Fruit fly (Drosophila melanogaster) whole organism, embryonic: ENCODE measurements around the gene Fer3.

ENCODE experiments used
- Atf3 ChIP-seq: fragments of 200-800 bp; sonication (Bioruptor generic); optimal IDR thresholded peaks from 3 replicates; lab custom pipeline; 2016; ENCODE audit warnings: missing biosample characterization, missing genetic modification characterization
- BtbVII ChIP-seq: fragments of 200-800 bp; sonication (Bioruptor generic); optimal IDR thresholded peaks from 3 replicates; lab custom pipeline; 2017; ENCODE audit warnings: missing biosample characterization, mild to moderate bottlenecking, missing genetic modification characterization
- CG11504 ChIP-seq: fragments of 200-800 bp; sonication (Bioruptor generic); optimal IDR thresholded peaks from 3 replicates; lab custom pipeline; 2019; ENCODE audit warnings: missing biosample characterization, mild to moderate bottlenecking, missing genetic modification characterization, moderate library complexity
- CG12769 ChIP-seq: fragments of 200-800 bp; sonication (Bioruptor generic); optimal IDR thresholded peaks from 2 replicates; lab custom pipeline; 2019; ENCODE audit warnings: missing biosample characterization, mild to moderate bottlenecking, missing genetic modification characterization, moderate library complexity
- CG13287 ChIP-seq: fragments of 200-800 bp; sonication (Bioruptor generic); IDR thresholded peaks from 2 replicates; pipeline ENCODE4 v1.3.6; 2022; ENCODE audit warnings: missing biosample characterization, missing genetic modification characterization; ENCODE audit not compliant: partially characterized antibody
- CG15479 ChIP-seq: fragments of 200-800 bp; sonication (Bioruptor generic); optimal IDR thresholded peaks from 3 replicates; lab custom pipeline; 2019; ENCODE audit warnings: missing biosample characterization, mild to moderate bottlenecking, missing genetic modification characterization, moderate library complexity
- CG16779 ChIP-seq: fragments of 200-800 bp; sonication (Bioruptor generic); IDR thresholded peaks from 2 replicates; pipeline ENCODE4 v1.3.6; 2022; ENCODE audit warnings: missing biosample characterization, missing genetic modification characterization
- CG1832 ChIP-seq: fragments of 200-800 bp; sonication (Bioruptor generic); optimal IDR thresholded peaks from 2 replicates; lab custom pipeline; 2017; ENCODE audit warnings: missing biosample characterization, mild to moderate bottlenecking, missing genetic modification characterization, inconsistent platforms
- CG34224 ChIP-seq: fragments of 200-800 bp; sonication (Bioruptor generic); IDR thresholded peaks from 3 replicates; pipeline ENCODE4 v1.3.6; 2022; ENCODE audit warnings: missing biosample characterization, missing genetic modification characterization; ENCODE audit not compliant: partially characterized antibody
- CG3847 ChIP-seq: fragments of 200-800 bp; sonication (Bioruptor generic); IDR thresholded peaks from 2 replicates; pipeline ENCODE4 v1.3.6; 2022; ENCODE audit warnings: missing biosample characterization, missing genetic modification characterization
- CG5180 ChIP-seq: fragments of 200-800 bp; sonication (Bioruptor generic); optimal IDR thresholded peaks from 3 replicates; lab custom pipeline; 2017; ENCODE audit warnings: missing biosample characterization, missing genetic modification characterization, mild to moderate bottlenecking, moderate library complexity, missing genetic modification reagents
- CG6175 ChIP-seq: fragments of 200-800 bp; sonication (Bioruptor generic); IDR thresholded peaks from 3 replicates; pipeline ENCODE4 v1.3.6; 2022; ENCODE audit warnings: missing biosample characterization, missing genetic modification characterization
- CG8290 ChIP-seq, 3 experiments: fragments of 200-800 bp; sonication (Bioruptor generic); optimal IDR thresholded peaks; 2 replicates each; lab custom pipeline; 2016 to 2019; ENCODE audit warnings: missing biosample characterization in 3 of 3, missing genetic modification characterization in 3 of 3, mild to moderate bottlenecking in 2 of 3, moderate library complexity in 1 of 3
- CG8388 ChIP-seq: fragments of 200-800 bp; sonication (Bioruptor generic); optimal IDR thresholded peaks from 2 replicates; lab custom pipeline; 2019; ENCODE audit warnings: missing biosample characterization, mild to moderate bottlenecking, missing genetic modification characterization, moderate library complexity
- CG9932 ChIP-seq: fragments of 200-800 bp; sonication (Bioruptor generic); IDR thresholded peaks from 2 replicates; pipeline ENCODE4 v1.3.6; 2022; ENCODE audit warnings: missing biosample characterization, missing genetic modification characterization
- CrebB ChIP-seq: fragments of 200-800 bp; sonication (Bioruptor generic); optimal IDR thresholded peaks from 3 replicates; lab custom pipeline; 2018; ENCODE audit warnings: missing biosample characterization, mild to moderate bottlenecking, missing genetic modification characterization
- Deaf1 ChIP-seq: fragments of 200-800 bp; optimal IDR thresholded peaks from 3 replicates; lab custom pipeline; 2019; ENCODE audit warnings: missing biosample characterization, mild to moderate bottlenecking, missing genetic modification characterization, moderate library complexity
- Drgx ChIP-seq: fragments of 200-800 bp; sonication (Bioruptor generic); IDR thresholded peaks from 2 replicates; pipeline ENCODE4 v1.3.6; 2022; ENCODE audit warnings: missing biosample characterization, missing genetic modification characterization
- Elba2 ChIP-seq: fragments of 200-800 bp; sonication (Bioruptor generic); optimal IDR thresholded peaks from 3 replicates; lab custom pipeline; 2016; ENCODE audit warnings: missing biosample characterization, missing genetic modification characterization
- Fer1 ChIP-seq: fragments of 200-800 bp; sonication (Bioruptor generic); optimal IDR thresholded peaks from 2 replicates; lab custom pipeline; 2017; ENCODE audit warnings: missing biosample characterization, mild to moderate bottlenecking, missing genetic modification characterization
- H15 ChIP-seq: fragments of 200-800 bp; sonication (Bioruptor generic); IDR thresholded peaks from 3 replicates; pipeline ENCODE4 v1.3.6; 2022; ENCODE audit warnings: missing biosample characterization, missing genetic modification characterization
- HHEX ChIP-seq: fragments of 200-800 bp; sonication (Bioruptor generic); optimal IDR thresholded peaks from 3 replicates; lab custom pipeline; 2017; ENCODE audit warnings: missing biosample characterization, mild to moderate bottlenecking, missing genetic modification characterization, missing genetic modification reagents
- Hmr ChIP-seq: fragments of 200-800 bp; sonication (Bioruptor generic); optimal IDR thresholded peaks from 3 replicates; lab custom pipeline; 2017; ENCODE audit warnings: mild to moderate bottlenecking, missing biosample characterization, missing genetic modification reagents, missing genetic modification characterization
- Hr78 ChIP-seq, 2 experiments: fragments of 200-800 bp in 1 of 2; fragments of >200 bp in 1 of 2; sonication (Bioruptor generic) in 1 of 2; optimal IDR thresholded peaks; 2 replicates each; lab custom pipeline; 2017 to 2019; ENCODE audit warnings: missing biosample characterization in 2 of 2, missing genetic modification characterization in 2 of 2, mild to moderate bottlenecking in 1 of 2, moderate library complexity in 1 of 2
- Pdp1 ChIP-seq, 2 experiments: fragments of 200-800 bp; sonication (Bioruptor generic); optimal IDR thresholded peaks; 3 replicates each; lab custom pipeline; 2016; ENCODE audit warnings: missing biosample characterization in 2 of 2, missing genetic modification characterization in 2 of 2, mild to moderate bottlenecking in 1 of 2, moderate library complexity in 1 of 2
- Sox102F ChIP-seq: fragments of 200-800 bp; sonication (Bioruptor generic); optimal IDR thresholded peaks from 2 replicates; lab custom pipeline; 2018; ENCODE audit warnings: missing biosample characterization, mild to moderate bottlenecking, missing genetic modification characterization, moderate library complexity
- ab ChIP-seq: fragments of 200-800 bp; sonication (Bioruptor generic); optimal IDR thresholded peaks from 2 replicates; lab custom pipeline; 2016; ENCODE audit warnings: missing biosample characterization, missing genetic modification characterization
- abd-A ChIP-seq: fragments of 200-800 bp; sonication (Bioruptor generic); optimal IDR thresholded peaks from 3 replicates; lab custom pipeline; 2019; ENCODE audit warnings: missing biosample characterization, mild to moderate bottlenecking, missing genetic modification characterization, moderate library complexity
- amos ChIP-seq: fragments of 200-800 bp; sonication (Bioruptor generic); IDR thresholded peaks from 2 replicates; pipeline ENCODE4 v1.3.6; 2022; ENCODE audit warnings: missing biosample characterization, missing genetic modification characterization; ENCODE audit not compliant: partially characterized antibody
- ash1 ChIP-seq: fragments of 200-800 bp; sonication (Bioruptor generic); optimal IDR thresholded peaks from 2 replicates; lab custom pipeline; 2018; ENCODE audit warnings: missing biosample characterization, mild to moderate bottlenecking, missing genetic modification characterization
- cg ChIP-seq: fragments of 200-800 bp; sonication (Bioruptor generic); optimal IDR thresholded peaks from 3 replicates; lab custom pipeline; 2019; ENCODE audit warnings: missing biosample characterization, mild to moderate bottlenecking, missing genetic modification characterization, moderate library complexity
- chinmo ChIP-seq: fragments of 200-800 bp; sonication (Bioruptor generic); IDR thresholded peaks from 4 replicates; pipeline ENCODE4 v1.3.6; 2022; ENCODE audit warnings: missing biosample characterization, missing genetic modification characterization; ENCODE audit not compliant: partially characterized antibody
- chm ChIP-seq: fragments of 200-800 bp; sonication (Bioruptor generic); IDR thresholded peaks from 2 replicates; pipeline ENCODE4 v1.3.6; 2022; ENCODE audit warnings: missing biosample characterization, missing genetic modification characterization
- eve ChIP-seq, 2 experiments: fragments of >200 bp; optimal IDR thresholded peaks; 2 replicates each; lab custom pipeline; 2017; ENCODE audit warnings: missing biosample characterization in 2 of 2, missing genetic modification characterization in 2 of 2
- ham ChIP-seq: fragments of 200-800 bp; sonication (Bioruptor generic); IDR thresholded peaks from 2 replicates; pipeline ENCODE4 v1.3.6; 2022; ENCODE audit warnings: missing biosample characterization, missing genetic modification characterization
- klu ChIP-seq: fragments of 200-800 bp; sonication (Bioruptor generic); IDR thresholded peaks from 2 replicates; pipeline ENCODE4 v1.3.6; 2022; ENCODE audit warnings: missing biosample characterization, missing genetic modification characterization
- lab ChIP-seq: fragments of 200-800 bp; sonication (Bioruptor generic); optimal IDR thresholded peaks from 3 replicates; lab custom pipeline; 2017; ENCODE audit warnings: missing biosample characterization, missing genetic modification characterization, mild to moderate bottlenecking, moderate library complexity, missing genetic modification reagents
- lola ChIP-seq, 3 experiments: fragments of >200 bp in 2 of 3; fragments of 200-800 bp in 1 of 3; sonication (Bioruptor generic) in 1 of 3; optimal IDR thresholded peaks; 2 replicates each; lab custom pipeline; 2017 to 2019; ENCODE audit warnings: missing biosample characterization in 3 of 3, missing genetic modification characterization in 3 of 3, mild to moderate bottlenecking in 1 of 3, moderate library complexity in 1 of 3
- row ChIP-seq: fragments of 200-800 bp; sonication (Bioruptor generic); IDR thresholded peaks from 3 replicates; pipeline ENCODE4 v1.3.6; 2022; ENCODE audit warnings: missing biosample characterization, missing genetic modification characterization
- sd ChIP-seq: fragments of 200-800 bp; sonication (Bioruptor generic); optimal IDR thresholded peaks from 3 replicates; lab custom pipeline; 2018; ENCODE audit warnings: missing biosample characterization, mild to moderate bottlenecking, missing genetic modification characterization, moderate library complexity
- sens ChIP-seq: fragments of 200-800 bp; sonication (Bioruptor generic); peaks from one replicate; lab custom pipeline; 2016; ENCODE audit warnings: missing biosample characterization, missing genetic modification characterization
- seq ChIP-seq: fragments of 200-800 bp; sonication (Bioruptor generic); IDR thresholded peaks from 2 replicates; pipeline ENCODE4 v1.3.6; 2022; ENCODE audit warnings: missing biosample characterization, missing genetic modification characterization
- slbo ChIP-seq: fragments of 200-800 bp; sonication (Bioruptor generic); IDR thresholded peaks from 2 replicates; pipeline ENCODE4 v1.3.6; 2022; ENCODE audit warnings: missing biosample characterization, missing genetic modification characterization
- sr ChIP-seq: fragments of 200-800 bp; sonication (Bioruptor generic); IDR thresholded peaks from 3 replicates; pipeline ENCODE4 v1.3.6; 2022; ENCODE audit warnings: missing biosample characterization, missing genetic modification characterization
- usp ChIP-seq: fragments of >200 bp; optimal IDR thresholded peaks from 2 replicates; lab custom pipeline; 2017; ENCODE audit warnings: missing biosample characterization, missing genetic modification characterization

Gene Fer3

DNA sequence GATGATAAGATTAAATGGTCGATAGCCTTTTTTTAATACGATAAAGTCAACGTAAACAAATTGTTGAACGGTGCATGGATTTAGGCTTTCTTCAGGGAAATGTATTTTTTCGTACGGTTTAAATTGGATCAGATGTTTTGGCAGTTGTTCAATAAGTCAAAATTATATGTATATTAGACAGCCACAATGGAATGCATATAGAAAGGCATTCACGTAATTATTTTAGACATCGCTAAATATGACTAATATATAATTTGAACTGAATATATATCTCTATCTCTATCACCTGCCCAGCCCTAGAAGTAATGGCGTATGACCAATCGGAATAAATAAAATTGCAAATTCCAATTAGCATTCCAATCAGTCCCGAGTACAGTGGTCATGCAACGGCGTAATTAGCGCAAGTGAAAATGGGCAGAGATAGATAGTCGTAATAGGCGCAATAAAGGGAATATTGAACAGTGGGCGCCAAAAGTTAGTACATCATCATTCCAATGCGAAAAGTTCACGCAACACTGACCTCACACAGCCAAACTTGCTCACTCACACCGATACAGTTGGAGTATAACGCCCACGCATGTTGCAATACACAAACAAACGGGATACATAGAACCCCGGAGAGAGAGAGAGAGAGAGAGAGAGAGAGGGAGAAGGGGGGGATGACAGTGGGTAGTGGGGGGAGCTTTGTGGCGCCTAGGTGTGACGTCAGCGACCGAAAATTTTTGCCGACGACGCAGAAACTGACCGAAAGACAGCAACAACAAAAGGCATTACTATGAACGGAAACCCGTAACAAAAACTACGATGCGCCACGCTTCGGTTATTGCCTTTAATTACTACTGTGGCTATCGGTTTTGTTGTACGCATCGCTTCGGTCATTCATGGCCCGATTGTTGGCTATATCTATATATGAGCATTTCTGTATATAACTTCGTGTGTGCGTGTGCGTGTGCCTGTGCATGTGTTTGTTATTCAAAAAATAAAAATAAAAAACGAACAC is 45.5 kb downstream of the Fer3 start:
- TF ChIP-seq ash1 (GFP tag; lab: Kevin White, UChicago): peak; percentile 25
- TF ChIP-seq chm: 0 out of 2 replicates have a peak, but pooled peaks have one; percentile 37
- TF ChIP-seq sr: peak; percentile 88
- TF ChIP-seq abd-A (tag; lab: Kevin White, UChicago): peak; percentile 67
- TF ChIP-seq cg (GFP tag; lab: Kevin White, UChicago): peak; percentile 81
- peak; percentile 25 for TF ChIP-seq CrebB (tag; lab: Kevin White, UChicago)
- TF ChIP-seq Pdp1 (GFP tag; optimal IDR thresholded peaks at IDR 0.05; lab: Kevin White, UChicago): peak in 1 of 2 experiments; percentile 25
- no peak for TF ChIP-seq ham (GFP tag; lab: Robert Waterston, UW)
- no peak for TF ChIP-seq lola (GFP tag; optimal IDR thresholded peaks at IDR 0.05; lab: Kevin White, UChicago)
- peak; percentile 18 for TF ChIP-seq HHEX
- peak; percentile 13 for TF ChIP-seq sens
- peak; percentile 33 for TF ChIP-seq Fer1 (GFP tag; lab: Kevin White, UChicago)
- TF ChIP-seq eve (GFP tag; optimal IDR thresholded peaks at IDR 0.05; lab: Kevin White, UChicago): peak in 1 of 2 experiments; percentile 77
- peak; percentile 53; the same call in 1 of the 3 replicates for TF ChIP-seq CG6175 (GFP tag; lab: Robert Waterston, UW)
- peak; percentile 59 for TF ChIP-seq CG15479 (GFP tag; lab: Kevin White, UChicago)
- TF ChIP-seq CG9932 (GFP tag; lab: Robert Waterston, UW): 0 out of 2 replicates have a peak, but pooled peaks have one; percentile 22
- TF ChIP-seq Drgx (GFP tag; lab: Robert Waterston, UW): peak; percentile 30; the same call in 1 of the 2 replicates
- TF ChIP-seq CG11504 (tag; lab: Kevin White, UChicago): peak; percentile 26
- no peak for TF ChIP-seq CG8290 (GFP tag; optimal IDR thresholded peaks at IDR 0.05; lab: Kevin White, UChicago)
- peak in 1 of 2 experiments; percentile 6 for TF ChIP-seq CG8290 (tag; optimal IDR thresholded peaks at IDR 0.05; lab: Kevin White, UChicago)
- TF ChIP-seq klu (GFP tag; lab: Robert Waterston, UW): 0 out of 2 replicates have a peak, but pooled peaks have one; percentile 38
- 0 out of 3 replicates have a peak, but pooled peaks have one; percentile 6 for TF ChIP-seq row (GFP tag; lab: Robert Waterston, UW)
- peak; percentile 14; the same call in 1 of the 3 replicates for TF ChIP-seq CG34224 (GFP tag; lab: Robert Waterston, UW)
- 0 out of 2 replicates have a peak, but pooled peaks have one; percentile 31 for TF ChIP-seq CG16779
- TF ChIP-seq CG8388 (GFP tag; lab: Kevin White, UChicago): peak; percentile 35
- TF ChIP-seq Deaf1 (tag; lab: Kevin White, UChicago): peak; percentile 61
- TF ChIP-seq CG12769 (tag; lab: Kevin White, UChicago): peak; percentile 84
- TF ChIP-seq CG5180 (GFP tag; lab: Kevin White, UChicago): peak; percentile 35
- no peak for TF ChIP-seq Sox102F
- TF ChIP-seq amos (GFP tag; lab: Robert Waterston, UW): peak; percentile 12; the same call in 1 of the 2 replicates
- TF ChIP-seq Elba2 (GFP tag; lab: Kevin White, UChicago): peak; percentile 98
- no peak for TF ChIP-seq lab (GFP tag; lab: Kevin White, UChicago)
- 0 out of 2 replicates have a peak, but pooled peaks have one; percentile 11 for TF ChIP-seq CG13287 (GFP tag; lab: Robert Waterston, UW)
- TF ChIP-seq ab (GFP tag; lab: Kevin White, UChicago): no peak
- peak; percentile 57 for TF ChIP-seq CG1832
- TF ChIP-seq Atf3 (GFP tag; lab: Kevin White, UChicago): peak; percentile 47
- no peak for TF ChIP-seq seq (GFP tag; lab: Robert Waterston, UW)
- no peak for TF ChIP-seq H15 (GFP tag; lab: Robert Waterston, UW)
- TF ChIP-seq usp (GFP tag; lab: Kevin White, UChicago): no peak
- TF ChIP-seq CG3847 (GFP tag; lab: Robert Waterston, UW): 0 out of 2 replicates have a peak, but pooled peaks have one; percentile 26
- peak; percentile 87 for TF ChIP-seq sd (tag; lab: Kevin White, UChicago)
- peak; percentile 21 for TF ChIP-seq Hmr (GFP tag; lab: Kevin White, UChicago)
- TF ChIP-seq Hr78 (GFP tag; optimal IDR thresholded peaks at IDR 0.05; lab: Kevin White, UChicago): peak in 1 of 2 experiments; percentile 48
- TF ChIP-seq chinmo: peak; percentile 87; the same call in 3 of the 4 replicates
- TF ChIP-seq slbo (GFP tag; lab: Robert Waterston, UW): 0 out of 2 replicates have a peak, but pooled peaks have one; percentile 31
- peak; percentile 67 for TF ChIP-seq BtbVII (GFP tag; lab: Kevin White, UChicago)
